Worm (Caenorhabditis elegans) whole organism, young adult: ENCODE measurements around the gene acox-1.6.

Source experiments
- F39B2.1 ChIP-seq: fragments of 200-800 bp; sonication (Bioruptor generic); IDR thresholded peaks from 2 replicates; pipeline ENCODE4 v1.3.6; 2022; ENCODE audit warnings: missing genetic modification reagents, missing genetic modification characterization, missing compliant biosample characterization
- Y67H2A.10 ChIP-seq: fragments of 200-800 bp; sonication (Bioruptor generic); conservative IDR thresholded peaks from 2 replicates; pipeline ENCODE4 v1.3.6; 2022; ENCODE audit warnings: missing genetic modification reagents, missing genetic modification characterization, missing compliant biosample characterization
- ama-1 ChIP-seq, 3 experiments: fragments of 150-350 bp in 1 of 3; sonication (generic microtip) in 2 of 3; optimal IDR thresholded peaks; 2 replicates each; lab custom pipeline; 2014 to 2018; ENCODE audit warnings: missing biosample characterization in 2 of 3, missing genetic modification characterization in 2 of 3, missing genetic modification reagents in 2 of 3
- ceh-58 ChIP-seq: fragments of 200-800 bp; sonication (Bioruptor generic); IDR thresholded peaks from 2 replicates; pipeline ENCODE4 v1.3.6; 2022; ENCODE audit warnings: missing genetic modification characterization, missing compliant biosample characterization
- egl-18 ChIP-seq: fragments of 200-800 bp; sonication (Bioruptor generic); IDR thresholded peaks from 2 replicates; pipeline ENCODE4 v1.3.6; 2022; ENCODE audit warnings: missing genetic modification reagents, missing genetic modification characterization, missing compliant biosample characterization
- nfya-1 ChIP-seq: sonication (generic microtip); optimal IDR thresholded peaks from 2 replicates; lab custom pipeline; 2017; ENCODE audit warnings: antibody characterized with exemption, missing compliant biosample characterization, missing genetic modification characterization, borderline replicate concordance; ENCODE audit not compliant: insufficient read depth
- nhr-90 ChIP-seq: sonication (generic microtip); optimal IDR thresholded peaks from 2 replicates; lab custom pipeline; 2016; ENCODE audit warnings: missing genotype, mild to moderate bottlenecking, missing genetic modification characterization, missing compliant biosample characterization
- repo-1 ChIP-seq: sonication (generic microtip); optimal IDR thresholded peaks from 2 replicates; lab custom pipeline; 2017; ENCODE audit warnings: mild to moderate bottlenecking, missing genetic modification characterization, missing compliant biosample characterization
- sea-2 ChIP-seq: fragments of 200-800 bp; sonication (Bioruptor generic); IDR thresholded peaks from 2 replicates; pipeline ENCODE4 v1.3.6; 2022; ENCODE audit warnings: missing genetic modification characterization, missing compliant biosample characterization
- unc-62 ChIP-seq: fragments of 150-350 bp; optimal IDR thresholded peaks from 2 replicates; lab custom pipeline; 2014; ENCODE audit warnings: missing biosample characterization, missing genetic modification reagents, missing genetic modification characterization

DNA sequence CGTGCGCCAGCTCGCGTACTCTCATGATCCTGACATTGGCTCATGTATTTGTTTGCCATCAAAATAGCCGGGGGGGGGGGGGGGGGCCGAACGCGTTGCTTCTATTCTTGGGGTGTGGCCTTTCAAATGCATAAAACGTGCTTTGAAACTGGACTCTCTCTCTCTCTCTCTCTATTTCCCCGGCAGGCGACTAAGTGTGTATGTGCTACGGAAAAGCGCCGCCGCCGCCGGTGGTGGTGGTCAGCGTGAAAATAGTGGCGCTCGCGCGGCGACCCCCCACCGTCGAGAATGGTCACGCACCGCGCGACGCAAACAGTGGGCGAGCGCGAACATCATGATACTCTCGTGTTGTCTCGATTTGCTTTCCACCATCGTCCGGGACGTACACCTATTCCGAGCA is 42.7 kb upstream of the acox-1.6 start:
- no peak for TF ChIP-seq ceh-58 (GFP tag; lab: Robert Waterston, UW)
- no peak for TF ChIP-seq Y67H2A.10 (GFP tag; lab: Robert Waterston, UW)
- no peak for TF ChIP-seq sea-2 (GFP tag; lab: Robert Waterston, UW)
- no peak for TF ChIP-seq egl-18 (GFP tag; lab: Robert Waterston, UW)
- no peak for TF ChIP-seq nfya-1 (tag; lab: Kevin White, UChicago)
- TF ChIP-seq F39B2.1 (GFP tag; lab: Robert Waterston, UW) = no peak
- no peak for TF ChIP-seq ama-1 (optimal IDR thresholded peaks at IDR 0.05; lab: Kevin White, UChicago)
- TF ChIP-seq ama-1 (GFP tag; optimal IDR thresholded peaks at IDR 0.05; lab: Kevin White, UChicago) = no peak
- no peak for TF ChIP-seq unc-62
- TF ChIP-seq repo-1 (tag; lab: Kevin White, UChicago) = no peak
- no peak for TF ChIP-seq nhr-90 (tag; lab: Kevin White, UChicago)
